Fruit fly (Drosophila melanogaster) whole organism, embryonic: Measurements from ENCODE around the gene hyd.
A peak's percentile ranks its signal among the peaks of the same experiment; 100 is the strongest.

Source experiments
- Antp ChIP-seq: fragments of 200-800 bp; sonication (Bioruptor generic); optimal IDR thresholded peaks from 3 replicates; lab custom pipeline; 2016; ENCODE audit warnings: missing biosample characterization, missing genetic modification characterization
- CG14860 ChIP-seq: fragments of 200-800 bp; sonication (Bioruptor generic); IDR thresholded peaks from 3 replicates; pipeline ENCODE4 v1.3.6; 2022; ENCODE audit warnings: missing biosample characterization, missing genetic modification characterization; ENCODE audit not compliant: partially characterized antibody
- CG2875 ChIP-seq: fragments of 200-800 bp; sonication (Bioruptor generic); optimal IDR thresholded peaks from 2 replicates; lab custom pipeline; 2017; ENCODE audit warnings: missing biosample characterization, mild to moderate bottlenecking, missing genetic modification characterization, missing genetic modification reagents
- CG31365 ChIP-seq: fragments of 200-800 bp; sonication (Bioruptor generic); optimal IDR thresholded peaks from 2 replicates; lab custom pipeline; 2018; ENCODE audit warnings: missing biosample characterization, mild to moderate bottlenecking, missing genetic modification characterization
- CG33557 ChIP-seq: fragments of 200-800 bp; sonication (Bioruptor generic); optimal IDR thresholded peaks from 2 replicates; lab custom pipeline; 2019; ENCODE audit warnings: missing biosample characterization, mild to moderate bottlenecking, missing genetic modification characterization, moderate library complexity
- CG7271 ChIP-seq: fragments of 200-800 bp; sonication (Bioruptor generic); optimal IDR thresholded peaks from 2 replicates; lab custom pipeline; 2018; ENCODE audit warnings: missing biosample characterization, mild to moderate bottlenecking, missing genetic modification characterization, moderate library complexity
- Camta ChIP-seq: fragments of 200-800 bp; sonication (Bioruptor generic); optimal IDR thresholded peaks from 2 replicates; lab custom pipeline; 2016; ENCODE audit warnings: missing biosample characterization, missing genetic modification characterization
- Dfd ChIP-seq, 2 experiments: fragments of >200 bp; optimal IDR thresholded peaks; 2 replicates each; lab custom pipeline; 2017; ENCODE audit warnings: missing biosample characterization in 2 of 2, missing genetic modification characterization in 2 of 2
- Gug ChIP-seq: fragments of 200-800 bp; sonication (Bioruptor generic); IDR thresholded peaks from 4 replicates; pipeline ENCODE4 v1.3.6; 2022; ENCODE audit warnings: missing biosample characterization, missing genetic modification characterization
- HLH3B ChIP-seq: fragments of 200-800 bp; sonication (Bioruptor generic); IDR thresholded peaks from 2 replicates; pipeline ENCODE4 v1.3.6; 2022; ENCODE audit warnings: missing biosample characterization, missing genetic modification characterization
- al ChIP-seq: fragments of 200-800 bp; sonication (Bioruptor generic); IDR thresholded peaks from 2 replicates; pipeline ENCODE4 v1.3.6; 2022; ENCODE audit warnings: missing biosample characterization, missing genetic modification characterization
- gro ChIP-seq: fragments of 200-800 bp; sonication (Bioruptor generic); optimal IDR thresholded peaks from 2 replicates; lab custom pipeline; 2016; ENCODE audit warnings: missing biosample characterization, missing genetic modification characterization
- maf-S ChIP-seq: fragments of 200-800 bp; sonication (Bioruptor generic); optimal IDR thresholded peaks from 2 replicates; lab custom pipeline; 2016; ENCODE audit warnings: missing biosample characterization, missing genetic modification characterization
- toy ChIP-seq: fragments of 200-800 bp; sonication (Bioruptor generic); IDR thresholded peaks from 2 replicates; pipeline ENCODE4 v1.3.6; 2022; ENCODE audit warnings: missing biosample characterization, missing genetic modification characterization

dm6 chr3R:9756187-9756586 is 30.8 kb upstream of the hyd start, which contains the start of the genes Alg12 and Rpt3R:
- TF ChIP-seq gro (no peak), Gug (GFP tag; lab: Robert Waterston, UW) (no peak), CG2875 (GFP tag; lab: Kevin White, UChicago) (no peak), CG31365 (tag; lab: Kevin White, UChicago) (no peak), CG7271 (tag; lab: Kevin White, UChicago) (no peak), al (GFP tag; lab: Robert Waterston, UW) (no peak), maf-S (GFP tag; lab: Kevin White, UChicago) (no peak), CG14860 (GFP tag; lab: Robert Waterston, UW) (0 out of 3 replicates have a peak, but pooled peaks have one; percentile 30), toy (no peak), Antp (no peak), Dfd (GFP tag; optimal IDR thresholded peaks at IDR 0.05; lab: Kevin White, UChicago) (no peak), CG33557 (GFP tag; lab: Kevin White, UChicago) (no peak), HLH3B (no peak), Camta (GFP tag; lab: Kevin White, UChicago) (no peak)
